Worm (Caenorhabditis elegans) whole organism, mixed stage, embryonic: ENCODE measurements around the gene srv-8.
A peak's percentile ranks its signal among the peaks of the same experiment; 100 is the strongest.

Experiments used
- M03D4.4 ChIP-seq: sonication (generic microtip); optimal IDR thresholded peaks from 2 replicates; lab custom pipeline; 2017; ENCODE audit warnings: mild to moderate bottlenecking, missing genetic modification characterization, missing compliant biosample characterization
- bed-3 ChIP-seq: fragments of 200-800 bp; sonication (Bioruptor generic); optimal IDR thresholded peaks from 3 replicates; lab custom pipeline; 2018; ENCODE audit warnings: mild to moderate bottlenecking, missing genetic modification characterization, moderate library complexity, missing compliant biosample characterization
- blmp-1 ChIP-seq: fragments of 150-350 bp; optimal IDR thresholded peaks from 2 replicates; lab custom pipeline; 2014; ENCODE audit warnings: missing biosample characterization, missing genetic modification characterization
- ceh-39 ChIP-seq: fragments of 150-350 bp; optimal IDR thresholded peaks from 2 replicates; lab custom pipeline; 2014; ENCODE audit warnings: missing biosample characterization, missing genetic modification characterization
- ceh-43 ChIP-seq: fragments of 200-800 bp; sonication (Bioruptor generic); optimal IDR thresholded peaks from 2 replicates; lab custom pipeline; 2018; ENCODE audit warnings: mild to moderate bottlenecking, missing genetic modification characterization, moderate library complexity, missing compliant biosample characterization
- ces-1 ChIP-seq: fragments of 150-350 bp; optimal IDR thresholded peaks from 2 replicates; lab custom pipeline; 2014; ENCODE audit warnings: missing biosample characterization, missing genetic modification reagents, missing genetic modification characterization
- cnd-1 ChIP-seq: fragments of 200-800 bp; sonication (Bioruptor generic); optimal IDR thresholded peaks from 2 replicates; lab custom pipeline; 2018; ENCODE audit warnings: mild to moderate bottlenecking, missing genetic modification characterization, missing compliant biosample characterization
- drap-1 ChIP-seq: fragments of 200-800 bp; sonication (Bioruptor generic); optimal IDR thresholded peaks from 3 replicates; lab custom pipeline; 2018; ENCODE audit warnings: mild to moderate bottlenecking, missing genetic modification characterization, missing compliant biosample characterization
- elt-1 ChIP-seq: sonication (generic microtip); optimal IDR thresholded peaks from 2 replicates; lab custom pipeline; 2017; ENCODE audit warnings: missing genetic modification characterization, mild to moderate bottlenecking, missing compliant biosample characterization, antibody characterized with exemption, moderate library complexity, borderline replicate concordance; ENCODE audit not compliant: insufficient read depth
- elt-3 ChIP-seq: fragments of 150-350 bp; optimal IDR thresholded peaks from 2 replicates; lab custom pipeline; 2014; ENCODE audit warnings: missing biosample characterization, missing genetic modification characterization
- flh-1 ChIP-seq: fragments of 200-800 bp; sonication (Bioruptor generic); optimal IDR thresholded peaks from 2 replicates; lab custom pipeline; 2018; ENCODE audit warnings: mild to moderate bottlenecking, missing genetic modification characterization, moderate library complexity, missing compliant biosample characterization
- ham-2 ChIP-seq: fragments of 200-800 bp; sonication (Bioruptor generic); optimal IDR thresholded peaks from 2 replicates; lab custom pipeline; 2018; ENCODE audit warnings: mild to moderate bottlenecking, missing genetic modification characterization, missing compliant biosample characterization
- hlh-1 ChIP-seq: fragments of 150-350 bp; optimal IDR thresholded peaks from 2 replicates; lab custom pipeline; 2014; ENCODE audit warnings: missing biosample characterization, missing genetic modification reagents, missing genetic modification characterization
- lin-13 ChIP-seq: fragments of 150-350 bp; optimal IDR thresholded peaks from 2 replicates; lab custom pipeline; 2014; ENCODE audit warnings: missing biosample characterization, missing genetic modification characterization
- lin-32 ChIP-seq: fragments of 200-800 bp; sonication (Bioruptor generic); optimal IDR thresholded peaks from 2 replicates; lab custom pipeline; 2018; ENCODE audit warnings: mild to moderate bottlenecking, missing genetic modification characterization, missing compliant biosample characterization
- lsy-2 ChIP-seq: fragments of 150-350 bp; optimal IDR thresholded peaks from 2 replicates; lab custom pipeline; 2014; ENCODE audit warnings: missing biosample characterization, missing genetic modification characterization
- mab-5 ChIP-seq: fragments of 150-350 bp; optimal IDR thresholded peaks from 2 replicates; lab custom pipeline; 2014; ENCODE audit warnings: missing biosample characterization, missing genetic modification characterization
- mep-1 ChIP-seq: fragments of 150-350 bp; optimal IDR thresholded peaks from 2 replicates; lab custom pipeline; 2017; ENCODE audit warnings: missing biosample characterization, missing genetic modification reagents, missing genetic modification characterization, inconsistent platforms
- nhr-2 ChIP-seq: fragments of 150-350 bp; optimal IDR thresholded peaks from 2 replicates; lab custom pipeline; 2014; ENCODE audit warnings: missing biosample characterization, missing genetic modification characterization
- nhr-237 ChIP-seq: fragments of 150-350 bp; optimal IDR thresholded peaks from 2 replicates; lab custom pipeline; 2014; ENCODE audit warnings: missing biosample characterization, missing genetic modification characterization
- nhr-28 ChIP-seq: fragments of 150-350 bp; optimal IDR thresholded peaks from 2 replicates; lab custom pipeline; 2014; ENCODE audit warnings: missing biosample characterization, missing genetic modification characterization
- nhr-76 ChIP-seq: sonication (generic microtip); optimal IDR thresholded peaks from 2 replicates; lab custom pipeline; 2017; ENCODE audit warnings: missing biosample characterization, missing genetic modification characterization
- pha-4 ChIP-seq: fragments of 150-350 bp; optimal IDR thresholded peaks from 2 replicates; lab custom pipeline; 2018; ENCODE audit warnings: missing biosample characterization, missing genetic modification reagents, missing genetic modification characterization
- sem-2 ChIP-seq: fragments of 200-800 bp; sonication (Bioruptor generic); optimal IDR thresholded peaks from 2 replicates; lab custom pipeline; 2018; ENCODE audit warnings: mild to moderate bottlenecking, missing genetic modification characterization, missing compliant biosample characterization
- sptf-1 ChIP-seq: sonication (generic microtip); optimal IDR thresholded peaks from 2 replicates; lab custom pipeline; 2017; ENCODE audit warnings: mild to moderate bottlenecking, missing genetic modification characterization, moderate library complexity, missing compliant biosample characterization
- tbx-8 ChIP-seq: fragments of 200-800 bp; sonication (Bioruptor generic); optimal IDR thresholded peaks from 2 replicates; lab custom pipeline; 2018; ENCODE audit warnings: mild to moderate bottlenecking, missing genetic modification characterization, moderate library complexity, missing compliant biosample characterization
- zip-8 ChIP-seq: fragments of 150-350 bp; optimal IDR thresholded peaks from 2 replicates; lab custom pipeline; 2014; ENCODE audit warnings: missing biosample characterization, missing genetic modification characterization

srv-8 gene

DNA sequence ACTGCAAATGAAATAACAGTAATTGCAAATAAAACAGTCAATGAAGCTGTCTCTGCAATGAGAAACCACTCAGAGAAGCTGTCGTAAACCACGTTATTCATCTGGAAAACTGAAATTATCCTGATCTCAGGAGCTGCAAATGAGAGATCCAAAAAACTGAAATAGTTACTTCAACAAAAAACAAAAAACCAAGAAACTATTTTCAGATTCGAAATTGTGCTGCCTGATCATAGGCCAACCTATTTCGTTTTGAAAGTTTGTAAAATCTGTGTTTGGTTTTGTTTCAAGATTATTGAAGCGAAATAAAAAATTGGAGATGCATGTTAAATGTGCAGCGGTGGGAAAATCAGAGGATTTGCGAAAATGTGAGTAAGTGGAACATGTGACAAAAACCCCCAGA, at the start of gene srv-8:
Gene srv-8 (minus strand): TSS at position 101 of the 400 bp plus-strand sequence.
- TF ChIP-seq zip-8 (tag; lab: Kevin White, UChicago) (no peak), cnd-1 (no peak), hlh-1 (no peak), nhr-28 (tag; lab: Kevin White, UChicago) (no peak), lin-32 (GFP tag; lab: Kevin White, UChicago) (no peak), bed-3 (GFP tag; lab: Kevin White, UChicago) (no peak), nhr-2 (no peak), ceh-43 (GFP tag; lab: Kevin White, UChicago) (no peak), elt-3 (no peak)

- TF ChIP-seq elt-1 (tag; lab: Kevin White, UChicago) (no peak), lin-13 (tag; lab: Kevin White, UChicago) (peak; percentile 33), mep-1 (peak; percentile 52), ces-1 (GFP tag; lab: Kevin White, UChicago) (peak; percentile 49), sptf-1 (peak; percentile 78), cnd-1 (peak; percentile 55), drap-1 (GFP tag; lab: Kevin White, UChicago) (peak; percentile 30), blmp-1 (tag; lab: Kevin White, UChicago) (no peak)
Observed at ce11 chrV:13468190-13468765, 47.7 kb upstream of the srv-8 start, which contains the start of the genes F25H9.6 and F25H9.7. Gene F25H9.6 (minus strand): TSS chrV:13468361. Gene F25H9.7 (plus strand): TSS chrV:13468376.

ce11 chrV:13464123-13464522, 43.6 kb upstream of the srv-8 start:
- TF ChIP-seq ces-1 (GFP tag; lab: Kevin White, UChicago) (peak; percentile 16), lin-32 (GFP tag; lab: Kevin White, UChicago) (no peak)

- TF ChIP-seq nhr-237 (tag; lab: Kevin White, UChicago) (peak; percentile 49), mep-1 (peak; percentile 4), bed-3 (GFP tag; lab: Kevin White, UChicago) (no peak), lin-13 (tag; lab: Kevin White, UChicago) (no peak), mab-5 (tag; lab: Kevin White, UChicago) (no peak), elt-3 (peak; percentile 56), ceh-39 (no peak), nhr-2 (no peak), nhr-76 (tag; lab: Kevin White, UChicago) (no peak)
Observed at ce11 chrV:13462974-13463373, 42.4 kb upstream of the srv-8 start, which contains the start of gene frm-10. Gene frm-10 (plus strand): TSS chrV:13463207.

DNA sequence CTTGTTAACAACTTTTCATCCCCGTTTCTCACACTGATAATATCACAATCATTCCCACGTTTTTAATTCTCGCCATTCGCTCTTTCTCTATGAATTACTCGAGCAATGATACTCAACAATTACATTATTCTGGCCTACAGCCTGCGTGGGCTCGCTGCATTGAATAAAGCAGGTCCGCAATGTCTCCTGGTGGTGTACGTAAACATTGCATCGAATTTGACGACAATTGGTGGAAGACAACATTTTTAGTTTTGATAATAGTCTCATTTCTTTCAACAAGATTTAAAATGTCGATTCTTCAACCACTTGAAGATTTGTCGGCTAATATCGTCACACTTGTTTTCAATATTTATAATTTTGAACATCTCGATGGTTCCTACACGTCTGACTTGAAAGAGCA, 38.8 kb upstream of the srv-8 start, which contains the start of gene bath-39:
Gene bath-39 (plus strand): TSS at position 137 of the 400 bp plus-strand sequence.
- TF ChIP-seq mep-1 (peak; percentile 45), ces-1 (GFP tag; lab: Kevin White, UChicago) (peak; percentile 84), lsy-2 (tag; lab: Kevin White, UChicago) (peak; percentile 22), M03D4.4 (tag; lab: Kevin White, UChicago) (no peak)

DNA sequence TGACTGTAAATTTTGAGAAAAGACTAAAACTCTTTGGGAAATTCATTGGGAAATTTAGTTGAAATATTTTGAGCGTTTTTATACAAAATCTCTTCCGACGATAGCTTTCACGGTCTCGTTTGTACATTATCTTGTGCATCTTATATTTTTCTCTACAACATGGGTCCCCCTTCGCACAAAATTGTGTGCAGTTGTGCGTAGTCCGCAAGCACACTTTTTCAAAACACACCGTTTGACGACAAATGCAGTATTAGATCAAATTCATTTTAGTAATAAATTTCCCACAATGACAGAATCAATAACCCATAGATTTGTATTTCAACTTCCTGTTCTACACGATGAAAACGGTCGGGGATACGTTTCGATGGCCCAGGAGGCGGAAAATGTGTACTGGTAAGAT, 37.3 kb upstream of the srv-8 start, which contains the start of gene F25H9.2:
Gene F25H9.2 (plus strand): TSS at position 226 of the 400 bp plus-strand sequence.
- TF ChIP-seq ces-1 (GFP tag; lab: Kevin White, UChicago): peak; percentile 29
- TF ChIP-seq pha-4 (tag; lab: Kevin White, UChicago): peak; percentile 11
- no peak for TF ChIP-seq flh-1 (GFP tag; lab: Kevin White, UChicago)
- TF ChIP-seq ham-2 (GFP tag; lab: Kevin White, UChicago): no peak
- TF ChIP-seq mep-1: peak; percentile 48

ce11 chrV:13455448-13455847, 34.9 kb upstream of the srv-8 start, which contains the start of gene lurp-3:
Gene lurp-3 (plus strand): TSS chrV:13455748.
- TF ChIP-seq mep-1 (no peak), mab-5 (tag; lab: Kevin White, UChicago) (no peak), ces-1 (GFP tag; lab: Kevin White, UChicago) (no peak), lin-13 (tag; lab: Kevin White, UChicago) (no peak), tbx-8 (GFP tag; lab: Kevin White, UChicago) (no peak), nhr-237 (tag; lab: Kevin White, UChicago) (no peak), drap-1 (GFP tag; lab: Kevin White, UChicago) (no peak), sem-2 (GFP tag; lab: Kevin White, UChicago) (no peak), blmp-1 (tag; lab: Kevin White, UChicago) (no peak)
